Worm (Caenorhabditis elegans) whole organism, L4 larva: ENCODE results near the gene ins-11.
"Not testable (repeated sequence)": the region's sequence is repeated elsewhere in the genome, so short reads cannot be mapped to it uniquely, and the experiment has no call there.

ENCODE experiments used
- R02D3.7 ChIP-seq: fragments of 150-350 bp; sonication (generic microtip); optimal IDR thresholded peaks from 3 replicates; lab custom pipeline; 2014; ENCODE audit warnings: missing biosample characterization, missing genetic modification characterization
- egl-27 ChIP-seq: sonication (generic microtip); optimal IDR thresholded peaks from 3 replicates; lab custom pipeline; 2017; ENCODE audit warnings: missing biosample characterization, missing genetic modification reagents, missing genetic modification characterization
- fkh-10 ChIP-seq: fragments of 150-350 bp; optimal IDR thresholded peaks from 2 replicates; lab custom pipeline; 2014; ENCODE audit warnings: missing biosample characterization, missing genetic modification reagents, missing genetic modification characterization
- gei-8 ChIP-seq: fragments of 200-800 bp; sonication (Bioruptor generic); optimal IDR thresholded peaks from 2 replicates; lab custom pipeline; 2018; ENCODE audit warnings: mild to moderate bottlenecking, missing genetic modification characterization, missing compliant biosample characterization
- jun-1 ChIP-seq: fragments of 150-350 bp; optimal IDR thresholded peaks from 2 replicates; lab custom pipeline; 2014; ENCODE audit warnings: missing biosample characterization, missing genetic modification reagents, missing genetic modification characterization
- nhr-111 ChIP-seq: fragments of 200-800 bp; sonication (Bioruptor generic); optimal IDR thresholded peaks from 2 replicates; lab custom pipeline; 2018; ENCODE audit warnings: mild to moderate bottlenecking, missing genetic modification characterization, missing compliant biosample characterization
- nhr-237 ChIP-seq: sonication (generic microtip); optimal IDR thresholded peaks from 2 replicates; lab custom pipeline; 2017; ENCODE audit warnings: missing biosample characterization, missing genetic modification characterization
- nhr-76 ChIP-seq: fragments of 150-350 bp; optimal IDR thresholded peaks from 2 replicates; lab custom pipeline; 2014; ENCODE audit warnings: missing biosample characterization, missing genetic modification characterization
- sdz-12 ChIP-seq: fragments of 200-800 bp; sonication (Bioruptor generic); optimal IDR thresholded peaks from 2 replicates; lab custom pipeline; 2018; ENCODE audit warnings: mild to moderate bottlenecking, missing genetic modification characterization, missing compliant biosample characterization
- snpc-4 ChIP-seq: fragments of 150-350 bp; optimal IDR thresholded peaks from 2 replicates; lab custom pipeline; 2014; ENCODE audit warnings: missing biosample characterization, missing genetic modification characterization
- unc-62 ChIP-seq, 3 experiments: fragments of 150-350 bp in 1 of 3; sonication (generic microtip); optimal IDR thresholded peaks in 2 of 3; peaks in 1 of 3; 1 replicate in 1 of 3; 2 replicates in 2 of 3; lab custom pipeline; 2014 to 2017; ENCODE audit warnings: missing biosample characterization in 3 of 3, missing genetic modification characterization in 3 of 3, missing genetic modification reagents in 3 of 3, missing genotype in 1 of 3

DNA sequence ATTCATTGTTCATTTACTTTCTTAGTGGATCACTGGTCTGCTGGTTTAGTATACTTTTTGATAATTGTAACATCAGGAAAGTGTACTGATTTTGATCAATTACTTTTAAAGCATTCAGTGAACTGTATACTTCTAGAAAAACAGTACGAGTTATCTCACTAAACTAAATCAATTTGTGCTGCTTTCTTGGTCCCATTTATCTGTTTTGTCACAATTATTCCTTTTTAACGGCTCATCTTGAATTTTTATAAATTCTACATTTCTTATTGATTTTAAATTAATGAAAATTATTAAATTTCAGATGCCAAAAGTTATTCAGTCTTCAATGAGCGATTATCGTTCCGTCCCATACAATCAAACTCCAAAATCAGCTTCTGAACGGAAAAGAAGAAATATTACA is 21.6 kb upstream of the ins-11 start, which contains the start of gene hlh-25:
- not testable (repeated sequence) for TF ChIP-seq unc-62 (GFP tag; optimal IDR thresholded peaks at IDR 0.05 in 1 of 2; lab: Kevin White, UChicago); unc-62 (tag; optimal IDR thresholded peaks at IDR 0.05; lab: Kevin White, UChicago); gei-8; nhr-76; fkh-10 (GFP tag; lab: Kevin White, UChicago); nhr-111 (GFP tag; lab: Kevin White, UChicago); R02D3.7 (tag; lab: Kevin White, UChicago); snpc-4 (tag; lab: Kevin White, UChicago); sdz-12 (GFP tag; lab: Kevin White, UChicago); jun-1 (tag; lab: Kevin White, UChicago); nhr-237 (tag; lab: Kevin White, UChicago); egl-27 (tag; lab: Kevin White, UChicago)
